Worm (Caenorhabditis elegans): ENCODE results near the gene josd-1.

Gene josd-1

ce11 chrIII:2811410-2811809 lies 25.0 kb upstream of the josd-1 start (continued):
- TF ChIP-seq cebp-1 (GFP tag; IDR thresholded peaks at IDR 0.05) (no peak), cebp-1 (tag; optimal IDR thresholded peaks at IDR 0.05) (peak; percentile 43), ztf-3 (GFP tag; optimal IDR thresholded peaks at IDR 0.05) (no peak), madf-8 (GFP tag; conservative IDR thresholded peaks at IDR 0.05) (no peak), tbx-9 (tag; optimal IDR thresholded peaks at IDR 0.05; ENCODE audit: borderline replicate concordance) (no peak), hrde-1 (tag; optimal IDR thresholded peaks at IDR 0.05; ENCODE audit: borderline replicate concordance) (peak; percentile 94), mel-28 (tag; optimal IDR thresholded peaks at IDR 0.05; ENCODE audit: borderline replicate concordance) (no peak), let-526 (GFP tag; IDR thresholded peaks at IDR 0.05) (no peak), cebp-2 (GFP tag; IDR thresholded peaks at IDR 0.05) (no peak), ztf-28 (GFP tag; IDR thresholded peaks at IDR 0.05) (no peak), pha-4 (tag; optimal IDR thresholded peaks at IDR 0.05) (no peak), B0019.2 (GFP tag; conservative IDR thresholded peaks at IDR 0.05) (no peak), F49E8.2 (tag; optimal IDR thresholded peaks at IDR 0.05; ENCODE audit: insufficient read depth) (peak; percentile 69), chd-7 (tag; optimal IDR thresholded peaks at IDR 0.05) (peak; percentile 82), rec-8 (tag; optimal IDR thresholded peaks at IDR 0.05) (peak in 1 of 2 experiments; percentile 15), ekl-4 (GFP tag; IDR thresholded peaks at IDR 0.05) (peak; percentile 56), rcor-1 (GFP tag; IDR thresholded peaks at IDR 0.05) (no peak), Y56A3A.18 (GFP tag; IDR thresholded peaks at IDR 0.05) (peak; percentile 56; the same call in 1 of the 2 replicates), Y53G8AR.9 (GFP tag; conservative IDR thresholded peaks at IDR 0.05) (0 out of 2 replicates have a peak, but pooled peaks have one; percentile 42), ztf-18 (tag; optimal IDR thresholded peaks at IDR 0.05) (no peak), dpl-1 (GFP tag; optimal IDR thresholded peaks at IDR 0.05) (no peak), sptf-2 (GFP tag; optimal IDR thresholded peaks at IDR 0.05) (no peak), K11D2.4 (GFP tag; IDR thresholded peaks at IDR 0.05) (no peak), F57C9.4 (tag; optimal IDR thresholded peaks at IDR 0.05) (peak; percentile 45), aptf-3 (GFP tag; IDR thresholded peaks at IDR 0.05) (no peak), B0261.1 (tag; optimal IDR thresholded peaks at IDR 0.05) (peak; percentile 4), lsl-1 (GFP tag; optimal IDR thresholded peaks at IDR 0.05) (peak; percentile 19), hlh-12 (tag; optimal IDR thresholded peaks at IDR 0.05) (no peak), let-607 (tag; optimal IDR thresholded peaks at IDR 0.05) (no peak), ceh-100 (GFP tag; IDR thresholded peaks at IDR 0.05) (no peak), mes-4 (tag; optimal IDR thresholded peaks at IDR 0.05) (peak; percentile 48), ama-1 (optimal IDR thresholded peaks at IDR 0.05) (no peak), ama-1 (GFP tag; optimal IDR thresholded peaks at IDR 0.05) (peak in 1 of 2 experiments; percentile 14), lin-35 (GFP tag; optimal IDR thresholded peaks at IDR 0.05) (peak in 1 of 3 experiments; percentile 27), efl-1 (GFP tag; optimal IDR thresholded peaks at IDR 0.05) (no peak), pbrm-1 (GFP tag; IDR thresholded peaks at IDR 0.05) (peak; percentile 52), xnd-1 (tag; optimal IDR thresholded peaks at IDR 0.05) (peak; percentile 7), Y79H2A.3 (GFP tag; conservative IDR thresholded peaks at IDR 0.05) (no peak), repo-1 (tag; optimal IDR thresholded peaks at IDR 0.05) (peak; percentile 30), lir-1 (GFP tag; conservative IDR thresholded peaks at IDR 0.05) (no peak), nfya-2 (GFP tag; IDR thresholded peaks at IDR 0.05) (no peak), F23B12.7 (tag; optimal IDR thresholded peaks at IDR 0.05; ENCODE audit: insufficient read depth) (no peak), lag-1 (GFP tag; IDR thresholded peaks at IDR 0.05) (no peak), madf-10 (tag; optimal IDR thresholded peaks at IDR 0.05) (no peak), mcd-1 (GFP tag; IDR thresholded peaks at IDR 0.05) (peak; percentile 65), sdz-38 (tag; optimal IDR thresholded peaks at IDR 0.05) (no peak), bed-2 (GFP tag; IDR thresholded peaks at IDR 0.05) (no peak), ceh-58 (GFP tag; IDR thresholded peaks at IDR 0.05) (0 out of 2 replicates have a peak, but pooled peaks have one; percentile 63), snpc-1.1 (tag; optimal IDR thresholded peaks at IDR 0.05; ENCODE audit: insufficient read depth) (no peak)
